Fruit fly (Drosophila melanogaster) whole organism, wandering third instar larva: ENCODE results near the gene CG6878.

Experiments used
- Dfd ChIP-seq: fragments of >200 bp; optimal IDR thresholded peaks from 2 replicates; lab custom pipeline; 2017; ENCODE audit warnings: missing biosample characterization, missing genetic modification characterization
- GATAd ChIP-seq: sonication (Bioruptor generic); optimal IDR thresholded peaks from 2 replicates; lab custom pipeline; 2016; ENCODE audit warnings: missing biosample characterization, missing genetic modification characterization
- OdsH ChIP-seq: fragments of 200-800 bp; sonication (Bioruptor generic); optimal IDR thresholded peaks from 2 replicates; lab custom pipeline; 2016; ENCODE audit warnings: missing biosample characterization, mild to moderate bottlenecking, missing genetic modification characterization
- br ChIP-seq: fragments of 200-800 bp; sonication (Bioruptor generic); optimal IDR thresholded peaks from 2 replicates; lab custom pipeline; 2016; ENCODE audit warnings: missing biosample characterization, missing genetic modification characterization
- h ChIP-seq: fragments of 200-800 bp; sonication (Bioruptor generic); optimal IDR thresholded peaks from 3 replicates; lab custom pipeline; 2016; ENCODE audit warnings: missing biosample characterization, mild to moderate bottlenecking, missing genetic modification characterization
- pan ChIP-seq: fragments of >200 bp; optimal IDR thresholded peaks from 2 replicates; lab custom pipeline; 2017
- usp ChIP-seq: fragments of >200 bp; optimal IDR thresholded peaks from 2 replicates; lab custom pipeline; 2017; ENCODE audit warnings: missing biosample characterization, missing genetic modification characterization
- woc ChIP-seq: sonication (Bioruptor generic); optimal IDR thresholded peaks from 2 replicates; lab custom pipeline; 2016; ENCODE audit warnings: missing biosample characterization, mild to moderate bottlenecking, missing genetic modification characterization

- no peak for TF ChIP-seq OdsH
- no peak for TF ChIP-seq h
- TF ChIP-seq woc = no peak
- TF ChIP-seq usp (GFP tag; lab: Kevin White, UChicago) = no peak
- no peak for TF ChIP-seq GATAd
- TF ChIP-seq Dfd (GFP tag; lab: Kevin White, UChicago) = no peak
- TF ChIP-seq pan = no peak
- TF ChIP-seq br (GFP tag; lab: Kevin White, UChicago) = no peak
Observed at dm6 chr3L:15158330-15159114, 3.1 kb upstream of the CG6878 start, which contains the start of the genes Msh6 and Prp31.
